Worm (Caenorhabditis elegans) whole organism, L1 larva: ENCODE measurements around the gene acr-2.

Experiments used
- C04F5.9 ChIP-seq: sonication (generic microtip); optimal IDR thresholded peaks from 2 replicates; lab custom pipeline; 2016; ENCODE audit warnings: missing genetic modification characterization, missing compliant biosample characterization
- C16A3.4 ChIP-seq: fragments of 150-350 bp; optimal IDR thresholded peaks from 2 replicates; lab custom pipeline; 2014; ENCODE audit warnings: missing biosample characterization, missing genetic modification characterization
- F16B12.6 ChIP-seq: fragments of 150-350 bp; optimal IDR thresholded peaks from 2 replicates; lab custom pipeline; 2014; ENCODE audit warnings: missing biosample characterization, missing genetic modification characterization
- Y116A8C.19 ChIP-seq: sonication (generic microtip); optimal IDR thresholded peaks from 2 replicates; lab custom pipeline; 2016; ENCODE audit warnings: missing compliant biosample characterization, missing genetic modification characterization, borderline replicate concordance
- aha-1 ChIP-seq: fragments of 150-350 bp; optimal IDR thresholded peaks from 2 replicates; lab custom pipeline; 2014; ENCODE audit warnings: missing biosample characterization, missing genetic modification characterization
- alr-1 ChIP-seq: fragments of 200-800 bp; sonication (Bioruptor generic); optimal IDR thresholded peaks from 2 replicates; lab custom pipeline; 2018; ENCODE audit warnings: borderline replicate concordance, mild to moderate bottlenecking, missing genetic modification characterization, missing compliant biosample characterization
- aly-2 ChIP-seq: fragments of 150-350 bp; optimal IDR thresholded peaks from 2 replicates; lab custom pipeline; 2014; ENCODE audit warnings: missing biosample characterization, missing genetic modification characterization
- ama-1 ChIP-seq: fragments of 150-350 bp; optimal IDR thresholded peaks from 2 replicates; lab custom pipeline; 2014
- ceh-63 ChIP-seq: fragments of 200-800 bp; sonication (Bioruptor generic); optimal IDR thresholded peaks from 2 replicates; lab custom pipeline; 2018; ENCODE audit warnings: mild to moderate bottlenecking, missing genetic modification characterization, missing compliant biosample characterization
- ceh-88 ChIP-seq: fragments of 200-800 bp; sonication (Bioruptor generic); IDR thresholded peaks from 2 replicates; pipeline ENCODE4 v1.3.6; 2022; ENCODE audit warnings: missing genetic modification characterization, missing compliant biosample characterization
- ceh-90 ChIP-seq: sonication (generic microtip); optimal IDR thresholded peaks from 2 replicates; lab custom pipeline; 2016; ENCODE audit warnings: missing genetic modification characterization, missing compliant biosample characterization
- ces-1 ChIP-seq: fragments of 150-350 bp; optimal IDR thresholded peaks from 2 replicates; lab custom pipeline; 2014; ENCODE audit warnings: missing biosample characterization, missing genetic modification reagents, missing genetic modification characterization
- dpl-1 ChIP-seq, 3 experiments: fragments of 150-350 bp in 2 of 3; sonication (generic microtip) in 1 of 3; optimal IDR thresholded peaks; 2 replicates each; lab custom pipeline; 2014 to 2017; ENCODE audit warnings: missing biosample characterization in 3 of 3, missing genetic modification characterization in 3 of 3, missing genetic modification reagents in 3 of 3
- dsc-1 ChIP-seq: sonication (generic microtip); optimal IDR thresholded peaks from 2 replicates; lab custom pipeline; 2016; ENCODE audit warnings: mild to moderate bottlenecking, missing genetic modification characterization, missing compliant biosample characterization
- efl-3 ChIP-seq: fragments of 200-800 bp; sonication (Bioruptor generic); optimal IDR thresholded peaks from 2 replicates; lab custom pipeline; 2018; ENCODE audit warnings: mild to moderate bottlenecking, missing genetic modification characterization, missing compliant biosample characterization
- egl-13 ChIP-seq: sonication (generic microtip); optimal IDR thresholded peaks from 2 replicates; lab custom pipeline; 2016; ENCODE audit warnings: missing genotype, missing genetic modification reagents, missing genetic modification characterization, missing compliant biosample characterization
- egl-27 ChIP-seq, 2 experiments: fragments of 150-350 bp in 1 of 2; sonication (generic microtip); optimal IDR thresholded peaks; 3 replicates each; lab custom pipeline; 2017 to 2018; ENCODE audit warnings: missing biosample characterization in 2 of 2, missing genetic modification characterization in 2 of 2, missing genetic modification reagents in 2 of 2
- elt-2 ChIP-seq: sonication (generic microtip); optimal IDR thresholded peaks from 2 replicates; lab custom pipeline; 2016; ENCODE audit warnings: missing genetic modification characterization, mild to moderate bottlenecking, inconsistent platforms, missing compliant biosample characterization, missing genetic modification reagents
- elt-3 ChIP-seq, 6 experiments: fragments of 150-350 bp in 1 of 6; sonication (generic microtip); optimal IDR thresholded peaks; 2 replicates each; lab custom pipeline; 2017 to 2018; ENCODE audit warnings: missing biosample characterization in 6 of 6, missing genetic modification characterization in 6 of 6, inconsistent platforms in 1 of 6
- fkh-10 ChIP-seq: sonication (generic microtip); optimal IDR thresholded peaks from 2 replicates; lab custom pipeline; 2017; ENCODE audit warnings: missing biosample characterization, missing genetic modification reagents, missing genetic modification characterization
- fos-1 ChIP-seq: fragments of 150-350 bp; optimal IDR thresholded peaks from 2 replicates; lab custom pipeline; 2014; ENCODE audit warnings: missing biosample characterization, missing genetic modification characterization
- hlh-17 ChIP-seq: fragments of 200-800 bp; sonication (Bioruptor generic); optimal IDR thresholded peaks from 2 replicates; lab custom pipeline; 2018; ENCODE audit warnings: missing genetic modification characterization, mild to moderate bottlenecking, missing compliant biosample characterization, moderate library complexity, borderline replicate concordance
- hlh-4 ChIP-seq: sonication (generic microtip); optimal IDR thresholded peaks from 2 replicates; lab custom pipeline; 2016; ENCODE audit warnings: mild to moderate bottlenecking, missing genetic modification characterization, missing compliant biosample characterization
- irx-1 ChIP-seq: sonication (generic microtip); optimal IDR thresholded peaks from 2 replicates; lab custom pipeline; 2016; ENCODE audit warnings: missing genetic modification characterization, missing compliant biosample characterization
- isw-1 ChIP-seq: fragments of 200-800 bp; sonication (Bioruptor generic); IDR thresholded peaks from 2 replicates; pipeline ENCODE4 v1.3.6; 2022; ENCODE audit warnings: missing genetic modification characterization, missing compliant biosample characterization
- lin-15B ChIP-seq: fragments of 150-350 bp; sonication (generic microtip); optimal IDR thresholded peaks from 3 replicates; lab custom pipeline; 2014; ENCODE audit warnings: missing biosample characterization, missing genetic modification characterization
- lin-35 ChIP-seq, 2 experiments: fragments of 150-350 bp; optimal IDR thresholded peaks; 2 replicates each; lab custom pipeline; 2014; ENCODE audit warnings: missing biosample characterization in 2 of 2, missing genetic modification characterization in 2 of 2, missing genetic modification reagents in 2 of 2
- lir-3 ChIP-seq: sonication (generic microtip); optimal IDR thresholded peaks from 2 replicates; lab custom pipeline; 2016; ENCODE audit warnings: mild to moderate bottlenecking, missing genetic modification characterization, moderate library complexity, missing compliant biosample characterization; ENCODE audit not compliant: poor library complexity
- lsy-2 ChIP-seq, 2 experiments: fragments of 150-350 bp; optimal IDR thresholded peaks; 2 replicates each; lab custom pipeline; 2014; ENCODE audit warnings: missing biosample characterization in 2 of 2, missing genetic modification characterization in 2 of 2
- mef-2 ChIP-seq: fragments of 150-350 bp; optimal IDR thresholded peaks from 2 replicates; lab custom pipeline; 2014; ENCODE audit warnings: missing biosample characterization, missing genetic modification characterization
- mep-1 ChIP-seq: fragments of 150-350 bp; optimal IDR thresholded peaks from 2 replicates; lab custom pipeline; 2014; ENCODE audit warnings: missing biosample characterization, missing genetic modification characterization
- nhr-11 ChIP-seq: fragments of 150-350 bp; optimal IDR thresholded peaks from 2 replicates; lab custom pipeline; 2014; ENCODE audit warnings: missing biosample characterization, missing genetic modification characterization
- nhr-12 ChIP-seq: sonication (generic microtip); optimal IDR thresholded peaks from 2 replicates; lab custom pipeline; 2017; ENCODE audit warnings: missing biosample characterization, missing genetic modification characterization
- nhr-19 ChIP-seq: fragments of 200-800 bp; sonication (Bioruptor generic); conservative IDR thresholded peaks from 2 replicates; pipeline ENCODE4 v1.3.6; 2022; ENCODE audit warnings: missing genetic modification characterization, missing compliant biosample characterization
- nhr-20 ChIP-seq: sonication (generic microtip); optimal IDR thresholded peaks from 2 replicates; lab custom pipeline; 2016; ENCODE audit warnings: mild to moderate bottlenecking, missing genetic modification characterization, missing compliant biosample characterization
- nhr-28 ChIP-seq: fragments of 150-350 bp; optimal IDR thresholded peaks from 2 replicates; lab custom pipeline; 2014; ENCODE audit warnings: missing biosample characterization, missing genetic modification characterization
- nhr-47 ChIP-seq: sonication (generic microtip); optimal IDR thresholded peaks from 2 replicates; lab custom pipeline; 2016; ENCODE audit warnings: mild to moderate bottlenecking, missing genetic modification characterization, moderate library complexity, missing compliant biosample characterization
- nhr-71 ChIP-seq: sonication (generic microtip); optimal IDR thresholded peaks from 2 replicates; lab custom pipeline; 2016; ENCODE audit warnings: mild to moderate bottlenecking, missing genetic modification characterization, moderate library complexity, missing compliant biosample characterization
- nhr-77 ChIP-seq: fragments of 150-350 bp; optimal IDR thresholded peaks from 2 replicates; lab custom pipeline; 2014; ENCODE audit warnings: missing biosample characterization, missing genetic modification characterization
- nhr-85 ChIP-seq: sonication (generic microtip); peaks from one replicate; lab custom pipeline; 2016; ENCODE audit warnings: missing genetic modification characterization, inconsistent platforms, missing compliant biosample characterization
- nhr-90 ChIP-seq: sonication (generic microtip); optimal IDR thresholded peaks from 2 replicates; lab custom pipeline; 2016; ENCODE audit warnings: mild to moderate bottlenecking, missing genetic modification characterization, missing compliant biosample characterization; ENCODE audit not compliant: poor library complexity
- pag-3 ChIP-seq: sonication (generic microtip); optimal IDR thresholded peaks from 2 replicates; lab custom pipeline; 2017; ENCODE audit warnings: missing genetic modification characterization, mild to moderate bottlenecking, missing compliant biosample characterization, antibody characterized with exemption, borderline replicate concordance; ENCODE audit not compliant: insufficient read depth
- pqm-1 ChIP-seq: sonication (generic microtip); optimal IDR thresholded peaks from 3 replicates; lab custom pipeline; 2017; ENCODE audit warnings: missing biosample characterization, missing genetic modification characterization
- skn-1 ChIP-seq: fragments of 150-350 bp; optimal IDR thresholded peaks from 2 replicates; lab custom pipeline; 2014; ENCODE audit warnings: missing biosample characterization, missing genetic modification characterization
- snpc-4 ChIP-seq: fragments of 150-350 bp; optimal IDR thresholded peaks from 2 replicates; lab custom pipeline; 2014; ENCODE audit warnings: missing biosample characterization, missing genetic modification characterization
- sox-4 ChIP-seq: sonication (generic microtip); optimal IDR thresholded peaks from 2 replicates; lab custom pipeline; 2016; ENCODE audit warnings: missing genetic modification characterization, missing compliant biosample characterization
- sptf-1 ChIP-seq: fragments of 150-350 bp; optimal IDR thresholded peaks from 2 replicates; lab custom pipeline; 2014; ENCODE audit warnings: missing biosample characterization, missing genetic modification characterization
- sup-37 ChIP-seq: fragments of 200-800 bp; sonication (Bioruptor generic); optimal IDR thresholded peaks from 2 replicates; lab custom pipeline; 2018; ENCODE audit warnings: mild to moderate bottlenecking, missing genetic modification characterization, missing compliant biosample characterization
- swsn-7 ChIP-seq: sonication (generic microtip); optimal IDR thresholded peaks from 2 replicates; lab custom pipeline; 2016; ENCODE audit warnings: missing genetic modification characterization, missing compliant biosample characterization
- tlp-1 ChIP-seq: fragments of 150-350 bp; optimal IDR thresholded peaks from 2 replicates; lab custom pipeline; 2014; ENCODE audit warnings: missing biosample characterization, missing genetic modification characterization
- unc-130 ChIP-seq: fragments of 150-350 bp; optimal IDR thresholded peaks from 2 replicates; lab custom pipeline; 2017; ENCODE audit warnings: missing biosample characterization, missing genetic modification characterization, inconsistent platforms
- unc-62 ChIP-seq: fragments of 150-350 bp; optimal IDR thresholded peaks from 2 replicates; lab custom pipeline; 2014; ENCODE audit warnings: missing biosample characterization, missing genetic modification reagents, missing genetic modification characterization
- xbp-1 ChIP-seq: sonication (generic microtip); optimal IDR thresholded peaks from 2 replicates; lab custom pipeline; 2016; ENCODE audit warnings: missing genetic modification characterization, missing compliant biosample characterization
- ztf-11 ChIP-seq, 2 experiments: sonication (generic microtip); optimal IDR thresholded peaks; 2 replicates each; lab custom pipeline; 2016 to 2017; ENCODE audit warnings: missing genetic modification characterization in 2 of 2, missing biosample characterization in 1 of 2, missing compliant biosample characterization in 1 of 2

acr-2 gene

ce11 chrX:6744537-6744936, 42.2 kb downstream of the acr-2 start (continued):
- no peak for TF ChIP-seq efl-3 (GFP tag; lab: Kevin White, UChicago)
- TF ChIP-seq hlh-4, result no peak
- no peak for TF ChIP-seq egl-27 (tag; optimal IDR thresholded peaks at IDR 0.05; lab: Kevin White, UChicago)
- no peak for TF ChIP-seq unc-130 (tag; lab: Kevin White, UChicago)
- TF ChIP-seq ztf-11 (tag; optimal IDR thresholded peaks at IDR 0.05; lab: Kevin White, UChicago), result no peak
- no peak for TF ChIP-seq nhr-85 (tag; lab: Kevin White, UChicago)
- peak; percentile 36 for TF ChIP-seq C16A3.4 (tag; lab: Kevin White, UChicago)
- no peak for TF ChIP-seq irx-1 (tag; lab: Kevin White, UChicago)
- TF ChIP-seq fos-1 (tag; lab: Kevin White, UChicago), result no peak
- TF ChIP-seq lsy-2 (tag; optimal IDR thresholded peaks at IDR 0.05; lab: Kevin White, UChicago), result no peak
- TF ChIP-seq nhr-20 (tag; lab: Kevin White, UChicago), result peak; percentile 6
- TF ChIP-seq ceh-90 (tag; lab: Kevin White, UChicago), result no peak
- TF ChIP-seq nhr-77, result no peak
- TF ChIP-seq tlp-1, result peak; percentile 39
- TF ChIP-seq ces-1 (GFP tag; lab: Kevin White, UChicago), result no peak
- TF ChIP-seq nhr-12 (tag; lab: Kevin White, UChicago), result no peak
- TF ChIP-seq dpl-1 (GFP tag; optimal IDR thresholded peaks at IDR 0.05; lab: Kevin White, UChicago), result no peak
- TF ChIP-seq nhr-47 (tag; lab: Kevin White, UChicago), result no peak
- no peak for TF ChIP-seq nhr-19 (GFP tag; lab: Robert Waterston, UW)
- no peak for TF ChIP-seq nhr-11
- no peak for TF ChIP-seq sup-37 (GFP tag; lab: Kevin White, UChicago)
- TF ChIP-seq snpc-4 (tag; lab: Kevin White, UChicago), result no peak
- TF ChIP-seq nhr-71 (tag; lab: Kevin White, UChicago), result no peak
- no peak for TF ChIP-seq xbp-1 (tag; lab: Kevin White, UChicago)
- TF ChIP-seq skn-1 (tag; lab: Kevin White, UChicago), result no peak
- TF ChIP-seq nhr-90 (tag; lab: Kevin White, UChicago), result peak; percentile 37
- peak in 1 of 2 experiments; percentile 56 for TF ChIP-seq lin-35 (GFP tag; optimal IDR thresholded peaks at IDR 0.05; lab: Kevin White, UChicago)
- no peak for TF ChIP-seq ceh-88 (GFP tag; lab: Robert Waterston, UW)
- TF ChIP-seq fkh-10, result no peak
- TF ChIP-seq dsc-1 (tag; lab: Kevin White, UChicago), result no peak
- no peak for TF ChIP-seq pag-3 (tag; lab: Kevin White, UChicago)
- TF ChIP-seq ceh-63 (GFP tag; lab: Kevin White, UChicago), result no peak
- TF ChIP-seq elt-2 (tag; lab: Kevin White, UChicago), result peak; percentile 62
- no peak for TF ChIP-seq F16B12.6 (tag; lab: Kevin White, UChicago)
- TF ChIP-seq lin-15B, result no peak
- TF ChIP-seq alr-1 (tag; lab: Kevin White, UChicago), result no peak
- no peak for TF ChIP-seq sox-4 (tag; lab: Kevin White, UChicago)
- TF ChIP-seq hlh-17 (GFP tag; lab: Kevin White, UChicago), result no peak
- TF ChIP-seq lir-3 (tag; lab: Kevin White, UChicago), result no peak
- no peak for TF ChIP-seq ama-1 (lab: Kevin White, UChicago)
- no peak for TF ChIP-seq Y116A8C.19
- no peak for TF ChIP-seq swsn-7 (tag; lab: Kevin White, UChicago)
- no peak for TF ChIP-seq aha-1 (tag; lab: Kevin White, UChicago)
- no peak for TF ChIP-seq mep-1
- no peak for TF ChIP-seq isw-1 (GFP tag; lab: Robert Waterston, UW)
- no peak for TF ChIP-seq C04F5.9
- no peak for TF ChIP-seq mef-2
- no peak for TF ChIP-seq nhr-28
- peak in 5 of 6 experiments; percentile 64 to 94 (median 75) for TF ChIP-seq elt-3 (tag; optimal IDR thresholded peaks at IDR 0.05; lab: Kevin White, UChicago)
- no peak for TF ChIP-seq sptf-1
- no peak for TF ChIP-seq aly-2 (tag; lab: Kevin White, UChicago)
- TF ChIP-seq egl-13 (tag; lab: Kevin White, UChicago), result no peak
- TF ChIP-seq pqm-1 (tag; lab: Kevin White, UChicago), result peak; percentile 24
- no peak for TF ChIP-seq unc-62 (GFP tag; lab: Kevin White, UChicago)
